Fruit fly (Drosophila melanogaster) whole organism, embryonic: ENCODE data around the gene CG15330.

Source experiments
- Atf6 ChIP-seq: fragments of 200-800 bp; sonication (Bioruptor generic); IDR thresholded peaks from 2 replicates; pipeline ENCODE4 v1.3.6; 2022; ENCODE audit warnings: missing biosample characterization, missing genetic modification characterization
- Bgb ChIP-seq: fragments of 200-800 bp; sonication (Bioruptor generic); IDR thresholded peaks from 2 replicates; pipeline ENCODE4 v1.3.6; 2022; ENCODE audit warnings: missing biosample characterization, missing genetic modification characterization; ENCODE audit not compliant: partially characterized antibody
- Blimp-1 ChIP-seq: fragments of 200-800 bp; sonication (Bioruptor generic); optimal IDR thresholded peaks from 3 replicates; lab custom pipeline; 2018; ENCODE audit warnings: missing biosample characterization, missing genetic modification characterization, mild to moderate bottlenecking, moderate library complexity, missing genetic modification reagents
- BtbVII ChIP-seq: fragments of 200-800 bp; sonication (Bioruptor generic); optimal IDR thresholded peaks from 3 replicates; lab custom pipeline; 2017; ENCODE audit warnings: missing biosample characterization, mild to moderate bottlenecking, missing genetic modification characterization
- CG11696 ChIP-seq: fragments of 200-800 bp; sonication (Bioruptor generic); IDR thresholded peaks from 2 replicates; pipeline ENCODE4 v1.3.6; 2022; ENCODE audit warnings: missing biosample characterization, missing genetic modification characterization
- CG13624 ChIP-seq: fragments of 200-800 bp; sonication (Bioruptor generic); optimal IDR thresholded peaks from 2 replicates; lab custom pipeline; 2016; ENCODE audit warnings: missing biosample characterization, missing genetic modification characterization
- CG16779 ChIP-seq: fragments of 200-800 bp; sonication (Bioruptor generic); IDR thresholded peaks from 2 replicates; pipeline ENCODE4 v1.3.6; 2022; ENCODE audit warnings: missing biosample characterization, missing genetic modification characterization
- CG16863 ChIP-seq: fragments of 200-800 bp; sonication (Bioruptor generic); optimal IDR thresholded peaks from 3 replicates; lab custom pipeline; 2016; ENCODE audit warnings: missing biosample characterization, missing genetic modification characterization
- CG17385 ChIP-seq: fragments of 200-800 bp; sonication (Bioruptor generic); optimal IDR thresholded peaks from 3 replicates; lab custom pipeline; 2018; ENCODE audit warnings: missing biosample characterization, mild to moderate bottlenecking, missing genetic modification characterization
- CG1792 ChIP-seq: fragments of 200-800 bp; sonication (Bioruptor generic); optimal IDR thresholded peaks from 2 replicates; lab custom pipeline; 2016; ENCODE audit warnings: missing biosample characterization, missing genetic modification characterization
- CG18476 ChIP-seq: fragments of 200-800 bp; sonication (Bioruptor generic); optimal IDR thresholded peaks from 2 replicates; lab custom pipeline; 2016; ENCODE audit warnings: missing biosample characterization, mild to moderate bottlenecking, missing genetic modification characterization
- CG18599 ChIP-seq: fragments of 200-800 bp; sonication (Bioruptor generic); optimal IDR thresholded peaks from 3 replicates; lab custom pipeline; 2017; ENCODE audit warnings: missing biosample characterization, missing genetic modification characterization, mild to moderate bottlenecking, moderate library complexity, missing genetic modification reagents
- CG18619 ChIP-seq: fragments of 200-800 bp; sonication (Bioruptor generic); optimal IDR thresholded peaks from 3 replicates; lab custom pipeline; 2017; ENCODE audit warnings: missing biosample characterization, mild to moderate bottlenecking, missing genetic modification characterization
- CG2889 ChIP-seq: fragments of 200-800 bp; sonication (Bioruptor generic); IDR thresholded peaks from 3 replicates; pipeline ENCODE4 v1.3.6; 2022; ENCODE audit warnings: missing biosample characterization, missing genetic modification characterization
- CG3065 ChIP-seq: fragments of 200-800 bp; sonication (Bioruptor generic); optimal IDR thresholded peaks from 2 replicates; lab custom pipeline; 2016; ENCODE audit warnings: missing biosample characterization, missing genetic modification characterization
- CG31224 ChIP-seq: fragments of 200-800 bp; sonication (Bioruptor generic); IDR thresholded peaks from 2 replicates; pipeline ENCODE4 v1.3.6; 2022; ENCODE audit warnings: missing biosample characterization, missing genetic modification characterization
- CG31388 ChIP-seq: fragments of 200-800 bp; sonication (Bioruptor generic); optimal IDR thresholded peaks from 2 replicates; lab custom pipeline; 2016; ENCODE audit warnings: missing biosample characterization, missing genetic modification characterization
- CG33213 ChIP-seq: fragments of 200-800 bp; sonication (Bioruptor generic); optimal IDR thresholded peaks from 3 replicates; lab custom pipeline; 2016; ENCODE audit warnings: missing biosample characterization, missing genetic modification characterization
- CG4404 ChIP-seq: fragments of 200-800 bp; sonication (Bioruptor generic); IDR thresholded peaks from 2 replicates; pipeline ENCODE4 v1.3.6; 2022; ENCODE audit warnings: missing biosample characterization, missing genetic modification characterization
- CG4707 ChIP-seq: fragments of 200-800 bp; sonication (Bioruptor generic); optimal IDR thresholded peaks from 2 replicates; lab custom pipeline; 2018; ENCODE audit warnings: missing biosample characterization, mild to moderate bottlenecking, missing genetic modification characterization, moderate library complexity
- CG4730 ChIP-seq: fragments of 200-800 bp; sonication (Bioruptor generic); IDR thresholded peaks from 2 replicates; pipeline ENCODE4 v1.3.6; 2022; ENCODE audit warnings: missing biosample characterization, missing genetic modification characterization
- Dek ChIP-seq: fragments of 200-800 bp; sonication (Bioruptor generic); optimal IDR thresholded peaks from 3 replicates; lab custom pipeline; 2019; ENCODE audit warnings: missing biosample characterization, mild to moderate bottlenecking, missing genetic modification characterization, moderate library complexity
- Elba2 ChIP-seq: fragments of 200-800 bp; sonication (Bioruptor generic); optimal IDR thresholded peaks from 3 replicates; lab custom pipeline; 2016; ENCODE audit warnings: missing biosample characterization, missing genetic modification characterization
- Gsc ChIP-seq: fragments of 200-800 bp; sonication (Bioruptor generic); IDR thresholded peaks from 2 replicates; pipeline ENCODE4 v1.3.6; 2022; ENCODE audit warnings: missing biosample characterization, missing genetic modification characterization
- Gug ChIP-seq: fragments of 200-800 bp; sonication (Bioruptor generic); IDR thresholded peaks from 4 replicates; pipeline ENCODE4 v1.3.6; 2022; ENCODE audit warnings: missing biosample characterization, missing genetic modification characterization
- Hmr ChIP-seq: fragments of 200-800 bp; sonication (Bioruptor generic); optimal IDR thresholded peaks from 3 replicates; lab custom pipeline; 2017; ENCODE audit warnings: mild to moderate bottlenecking, missing biosample characterization, missing genetic modification reagents, missing genetic modification characterization
- Hr3 ChIP-seq: fragments of 200-800 bp; sonication (Bioruptor generic); optimal IDR thresholded peaks from 3 replicates; lab custom pipeline; 2016; ENCODE audit warnings: missing biosample characterization, missing genetic modification characterization
- Hr39 ChIP-seq: fragments of >200 bp; optimal IDR thresholded peaks from 2 replicates; lab custom pipeline; 2017
- MTF-1 ChIP-seq: fragments of 200-800 bp; sonication (Bioruptor generic); optimal IDR thresholded peaks from 2 replicates; lab custom pipeline; 2018; ENCODE audit warnings: missing biosample characterization, mild to moderate bottlenecking, missing genetic modification characterization, borderline replicate concordance
- Nf-YB ChIP-seq: fragments of 200-800 bp; sonication (Bioruptor generic); optimal IDR thresholded peaks from 3 replicates; lab custom pipeline; 2019; ENCODE audit warnings: missing biosample characterization, mild to moderate bottlenecking, missing genetic modification characterization, moderate library complexity
- Nf-YC ChIP-seq: fragments of 200-800 bp; optimal IDR thresholded peaks from 3 replicates; lab custom pipeline; 2019; ENCODE audit warnings: missing biosample characterization, mild to moderate bottlenecking, missing genetic modification characterization, moderate library complexity
- NfI ChIP-seq: fragments of 200-800 bp; sonication (Bioruptor generic); optimal IDR thresholded peaks from 3 replicates; lab custom pipeline; 2018; ENCODE audit warnings: missing biosample characterization, mild to moderate bottlenecking, missing genetic modification characterization, moderate library complexity
- Optix ChIP-seq: fragments of 200-800 bp; sonication (Bioruptor generic); IDR thresholded peaks from 3 replicates; pipeline ENCODE4 v1.3.6; 2022; ENCODE audit warnings: missing biosample characterization, missing genetic modification characterization
- Scr ChIP-seq: fragments of 200-800 bp; sonication (Bioruptor generic); IDR thresholded peaks from 2 replicates; pipeline ENCODE4 v1.3.6; 2022; ENCODE audit warnings: missing biosample characterization, missing genetic modification characterization; ENCODE audit not compliant: partially characterized antibody
- abd-A ChIP-seq: fragments of 200-800 bp; sonication (Bioruptor generic); optimal IDR thresholded peaks from 3 replicates; lab custom pipeline; 2019; ENCODE audit warnings: missing biosample characterization, mild to moderate bottlenecking, missing genetic modification characterization, moderate library complexity
- ase ChIP-seq: fragments of 200-800 bp; sonication (Bioruptor generic); IDR thresholded peaks from 3 replicates; pipeline ENCODE4 v1.3.6; 2022; ENCODE audit warnings: missing biosample characterization, missing genetic modification characterization
- ato ChIP-seq: fragments of 200-800 bp; sonication (Bioruptor generic); IDR thresholded peaks from 2 replicates; pipeline ENCODE4 v1.3.6; 2022; ENCODE audit warnings: missing biosample characterization, missing genetic modification characterization; ENCODE audit not compliant: partially characterized antibody
- bowl ChIP-seq: fragments of 200-800 bp; sonication (Bioruptor generic); IDR thresholded peaks from 2 replicates; pipeline ENCODE4 v1.3.6; 2022; ENCODE audit warnings: missing biosample characterization, missing genetic modification characterization
- crol ChIP-seq: fragments of 200-800 bp; sonication (Bioruptor generic); IDR thresholded peaks from 2 replicates; pipeline ENCODE4 v1.3.6; 2022; ENCODE audit warnings: missing biosample characterization, missing genetic modification characterization
- hkb ChIP-seq, 2 experiments: fragments of 200-800 bp in 1 of 2; fragments of >200 bp in 1 of 2; sonication (Bioruptor generic) in 1 of 2; IDR thresholded peaks in 1 of 2; optimal IDR thresholded peaks in 1 of 2; 2 replicates each; pipeline versions ENCODE4 v1.3.6 to Lab custom; 2017 to 2022; ENCODE audit warnings: missing biosample characterization in 1 of 2, missing genetic modification characterization in 1 of 2
- kay ChIP-seq: fragments of 200-800 bp; sonication (Bioruptor generic); optimal IDR thresholded peaks from 2 replicates; lab custom pipeline; 2016; ENCODE audit warnings: missing biosample characterization, missing genetic modification characterization
- lov ChIP-seq, 2 experiments: fragments of 200-800 bp in 1 of 2; fragments of >200 bp in 1 of 2; sonication (Bioruptor generic) in 1 of 2; IDR thresholded peaks in 1 of 2; optimal IDR thresholded peaks in 1 of 2; 2 replicates in 1 of 2; 3 replicates in 1 of 2; pipeline versions ENCODE4 v1.3.6 to Lab custom; 2017 to 2022; ENCODE audit warnings: missing biosample characterization in 1 of 2, missing genetic modification characterization in 1 of 2
- org-1 ChIP-seq: fragments of 200-800 bp; sonication (Bioruptor generic); optimal IDR thresholded peaks from 2 replicates; lab custom pipeline; 2017; ENCODE audit warnings: missing biosample characterization, missing genetic modification characterization
- pros ChIP-seq: fragments of 200-800 bp; sonication (Bioruptor generic); optimal IDR thresholded peaks from 3 replicates; lab custom pipeline; 2019; ENCODE audit warnings: missing biosample characterization, mild to moderate bottlenecking, missing genetic modification characterization, moderate library complexity
- psq ChIP-seq: fragments of 200-800 bp; sonication (Bioruptor generic); optimal IDR thresholded peaks from 2 replicates; lab custom pipeline; 2017; ENCODE audit warnings: missing biosample characterization, missing genetic modification characterization
- ro ChIP-seq: fragments of 200-800 bp; sonication (Bioruptor generic); IDR thresholded peaks from 2 replicates; pipeline ENCODE4 v1.3.6; 2022; ENCODE audit warnings: missing biosample characterization, missing genetic modification characterization
- trem ChIP-seq: fragments of 200-800 bp; optimal IDR thresholded peaks from 3 replicates; lab custom pipeline; 2019; ENCODE audit warnings: missing biosample characterization, mild to moderate bottlenecking, missing genetic modification characterization, moderate library complexity
- wdn ChIP-seq: fragments of 200-800 bp; sonication (Bioruptor generic); IDR thresholded peaks from 2 replicates; pipeline ENCODE4 v1.3.6; 2022; ENCODE audit warnings: missing biosample characterization, missing genetic modification characterization

The CG15330 gene

DNA sequence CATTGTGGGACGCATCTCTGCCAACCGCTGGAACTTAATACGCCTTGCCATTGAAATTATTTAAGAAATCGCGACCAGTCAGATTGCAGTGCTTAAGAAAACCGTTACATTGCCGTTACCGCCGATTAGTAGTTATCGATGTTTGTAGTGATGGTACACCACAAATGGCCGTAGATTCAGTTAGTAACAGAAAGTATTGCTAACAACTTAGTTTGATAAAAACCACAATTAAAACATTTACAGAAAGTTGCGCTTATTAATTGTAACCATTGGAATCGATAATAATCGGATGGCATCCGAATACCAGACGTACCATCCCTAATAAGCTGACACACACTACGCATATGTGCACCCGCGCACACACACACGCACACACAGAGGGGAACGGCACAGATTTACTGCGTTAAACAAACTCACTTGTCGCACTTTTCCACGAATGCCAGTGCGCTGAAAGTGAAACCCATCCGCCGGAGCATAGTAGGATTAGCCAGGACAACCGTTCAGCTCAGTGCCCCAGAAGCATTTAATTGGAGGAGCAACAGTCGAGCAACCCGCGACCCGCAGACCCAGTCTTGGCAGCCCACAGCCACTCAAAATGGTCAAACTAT is 35.7 kb upstream of the CG15330 start, which contains the start of the genes hdm and Ykt6 (continued):
- TF ChIP-seq NfI (GFP tag; lab: Kevin White, UChicago), result peak; percentile 63
- TF ChIP-seq CG3065 (GFP tag; lab: Kevin White, UChicago), result peak; percentile 38
- peak; percentile 59; the same call in 1 of the 3 replicates for TF ChIP-seq ase
- TF ChIP-seq MTF-1, result no peak
- TF ChIP-seq CG18619 (GFP tag; lab: Kevin White, UChicago), result peak; percentile 51
- TF ChIP-seq psq (GFP tag; lab: Kevin White, UChicago), result peak; percentile 43
- peak; percentile 67; the same call in 2 of the 3 replicates for TF ChIP-seq CG2889 (GFP tag; lab: Robert Waterston, UW)
- TF ChIP-seq Dek (tag; lab: Kevin White, UChicago), result peak; percentile 59
- peak; percentile 46 for TF ChIP-seq Hr3 (GFP tag; lab: Kevin White, UChicago)
- TF ChIP-seq Bgb, result peak; percentile 95
- TF ChIP-seq CG13624, result peak; percentile 84
- TF ChIP-seq wdn (GFP tag; lab: Robert Waterston, UW), result peak; percentile 81
- no peak for TF ChIP-seq abd-A (tag; lab: Kevin White, UChicago)
- peak; percentile 57; the same call in 1 of the 2 replicates for TF ChIP-seq crol (GFP tag; lab: Robert Waterston, UW)
- peak; percentile 64 for TF ChIP-seq CG1792 (GFP tag; lab: Kevin White, UChicago)
- TF ChIP-seq Blimp-1 (GFP tag; lab: Kevin White, UChicago), result no peak
- TF ChIP-seq Gug (GFP tag; lab: Robert Waterston, UW), result peak; percentile 78; the same call in 3 of the 4 replicates
- peak; percentile 56 for TF ChIP-seq CG18476 (GFP tag; lab: Kevin White, UChicago)
- TF ChIP-seq BtbVII, result peak; percentile 9
- peak; percentile 73 for TF ChIP-seq CG18599
- TF ChIP-seq hkb (optimal IDR thresholded peaks at IDR 0.05; lab: Kevin White, UChicago), result no peak
- TF ChIP-seq hkb (GFP tag; IDR thresholded peaks at IDR 0.05; lab: Robert Waterston, UW), result peak; percentile 87
- peak; percentile 72 for TF ChIP-seq CG33213 (GFP tag; lab: Kevin White, UChicago)
- peak; percentile 8 for TF ChIP-seq CG31388 (GFP tag; lab: Kevin White, UChicago)
- peak; percentile 47; the same call in 1 of the 2 replicates for TF ChIP-seq Gsc
- TF ChIP-seq Nf-YC, result peak; percentile 61
- no peak for TF ChIP-seq pros (GFP tag; lab: Kevin White, UChicago)
- no peak for TF ChIP-seq Hr39 (lab: Kevin White, UChicago)
- TF ChIP-seq CG31224 (GFP tag; lab: Robert Waterston, UW), result peak; percentile 66
- peak; percentile 80 for TF ChIP-seq CG16863 (GFP tag; lab: Kevin White, UChicago)
- peak; percentile 79 for TF ChIP-seq CG4404 (GFP tag; lab: Robert Waterston, UW)
- no peak for TF ChIP-seq lov (optimal IDR thresholded peaks at IDR 0.05; lab: Kevin White, UChicago)
- TF ChIP-seq lov (GFP tag; IDR thresholded peaks at IDR 0.05; lab: Robert Waterston, UW), result peak; percentile 69; the same call in 1 of the 3 replicates
- TF ChIP-seq Scr (GFP tag; lab: Robert Waterston, UW), result peak; percentile 97
- TF ChIP-seq Atf6 (GFP tag; lab: Robert Waterston, UW), result peak; percentile 85
- peak; percentile 85; the same call in 2 of the 3 replicates for TF ChIP-seq Optix
- TF ChIP-seq org-1, result peak; percentile 28
- peak; percentile 37; the same call in 1 of the 2 replicates for TF ChIP-seq CG11696
- TF ChIP-seq CG4730 (GFP tag; lab: Robert Waterston, UW), result peak; percentile 77; the same call in 1 of the 2 replicates
- TF ChIP-seq kay, result peak; percentile 79
- TF ChIP-seq CG4707 (GFP tag; lab: Kevin White, UChicago), result no peak
- TF ChIP-seq Elba2 (GFP tag; lab: Kevin White, UChicago), result peak; percentile 5
- peak; percentile 70 for TF ChIP-seq CG17385 (GFP tag; lab: Kevin White, UChicago)
- peak; percentile 86 for TF ChIP-seq ato (GFP tag; lab: Robert Waterston, UW)
- TF ChIP-seq Hmr (GFP tag; lab: Kevin White, UChicago), result no peak
- 0 out of 2 replicates have a peak, but pooled peaks have one; percentile 44 for TF ChIP-seq ro (GFP tag; lab: Robert Waterston, UW)
- TF ChIP-seq bowl (GFP tag; lab: Robert Waterston, UW), result peak; percentile 63; the same call in 1 of the 2 replicates
- peak; percentile 81 for TF ChIP-seq trem (tag; lab: Kevin White, UChicago)
- TF ChIP-seq Nf-YB (GFP tag; lab: Kevin White, UChicago), result peak; percentile 47
- TF ChIP-seq CG16779 (GFP tag; lab: Robert Waterston, UW), result peak; percentile 56; the same call in 1 of the 2 replicates
